Fruit fly (Drosophila melanogaster): ENCODE measurements around the gene Doc3.

Doc3 gene

dm6 chr3L:9004788-9005246 is at the start of gene Doc3:
Gene Doc3, plus strand, starts transcription at chr3L:9005196.
- TF ChIP-seq ss (GFP tag; optimal IDR thresholded peaks at IDR 0.05): peak in 1 of 2 experiments; percentile 60
- TF ChIP-seq CG32006 (GFP tag; optimal IDR thresholded peaks at IDR 0.05): no peak
- TF ChIP-seq CG8319 (GFP tag; optimal IDR thresholded peaks at IDR 0.05): peak; percentile 99
- peak; percentile 3 for TF ChIP-seq CG1621 (tag; optimal IDR thresholded peaks at IDR 0.05)
- TF ChIP-seq Sox15 (GFP tag; optimal IDR thresholded peaks at IDR 0.05): no peak
- TF ChIP-seq Eip78C (GFP tag): no peak
- peak; percentile 93 for TF ChIP-seq CG6854 (GFP tag; optimal IDR thresholded peaks at IDR 0.05)
- peak; percentile 43 for TF ChIP-seq fkh (GFP tag; optimal IDR thresholded peaks at IDR 0.05)
- peak; percentile 98 for TF ChIP-seq svp (GFP tag)
- TF ChIP-seq CG6163 (GFP tag; IDR thresholded peaks at IDR 0.05): peak; percentile 52; the same call in 1 of the 3 replicates

- TF ChIP-seq svp (GFP tag) (peak; percentile 92), fd59A (GFP tag; optimal IDR thresholded peaks at IDR 0.05) (no peak), achi (GFP tag; optimal IDR thresholded peaks at IDR 0.05) (no peak)
Observed at dm6 chr3L:8955199-8955598, 49.8 kb upstream of the Doc3 start.

dm6 chr3L:8956669-8957068 is 48.3 kb upstream of the Doc3 start, which contains the start of gene mRpL12:
Gene mRpL12, plus strand, starts transcription at chr3L:8956791.
- no peak for TF ChIP-seq CG11762 (GFP tag; optimal IDR thresholded peaks at IDR 0.05; ENCODE audit: insufficient read depth)
- TF ChIP-seq fkh (GFP tag; optimal IDR thresholded peaks at IDR 0.05): peak; percentile 61
- TF ChIP-seq CG1621 (tag; optimal IDR thresholded peaks at IDR 0.05): no peak

- TF ChIP-seq fd85E (GFP tag; optimal IDR thresholded peaks at IDR 0.05): no peak
- TF ChIP-seq svp (GFP tag): no peak
- TF ChIP-seq CG32006 (GFP tag; optimal IDR thresholded peaks at IDR 0.05): no peak
- TF ChIP-seq CG34406 (GFP tag; optimal IDR thresholded peaks at IDR 0.05): no peak
- TF ChIP-seq Hr4 (GFP tag; optimal IDR thresholded peaks at IDR 0.05): no peak
- TF ChIP-seq CG11294 (GFP tag; IDR thresholded peaks at IDR 0.05): no peak
- no peak for TF ChIP-seq Eip75B (GFP tag; optimal IDR thresholded peaks at IDR 0.05)
- TF ChIP-seq CG8119 (GFP tag; IDR thresholded peaks at IDR 0.05): no peak
- no peak for TF ChIP-seq fkh (GFP tag; optimal IDR thresholded peaks at IDR 0.05)
- no peak for TF ChIP-seq Lpt (GFP tag; optimal IDR thresholded peaks at IDR 0.05)
- TF ChIP-seq CG3032 (tag; optimal IDR thresholded peaks at IDR 0.05): no peak
Observed at dm6 chr3L:8958557-8958956, 46.4 kb upstream of the Doc3 start, which contains the start of gene CG13313. Gene CG13313, plus strand, starts transcription at chr3L:8958857.

- TF ChIP-seq Ets96B (tag; optimal IDR thresholded peaks at IDR 0.05) (no peak), CG8632 (GFP tag; optimal IDR thresholded peaks at IDR 0.05) (no peak), fd59A (GFP tag; optimal IDR thresholded peaks at IDR 0.05) (no peak), Blimp-1 (GFP tag; optimal IDR thresholded peaks at IDR 0.05) (no peak), acj6 (GFP tag; optimal IDR thresholded peaks at IDR 0.05) (no peak), CG11294 (GFP tag; IDR thresholded peaks at IDR 0.05) (no peak), Eip93F (GFP tag; optimal IDR thresholded peaks at IDR 0.05) (no peak), CG1621 (tag; optimal IDR thresholded peaks at IDR 0.05) (no peak)
Observed at dm6 chr3L:8964458-8964857, 40.5 kb upstream of the Doc3 start, which contains the start of gene ValRS-m. Gene ValRS-m, minus strand, starts transcription at chr3L:8964769.

- TF ChIP-seq Hr38 (GFP tag; optimal IDR thresholded peaks at IDR 0.05) (no peak), Eip93F (GFP tag; optimal IDR thresholded peaks at IDR 0.05) (no peak), Eip75B (GFP tag; optimal IDR thresholded peaks at IDR 0.05) (no peak), CG15336 (GFP tag; IDR thresholded peaks at IDR 0.05) (no peak), Hr4 (GFP tag; optimal IDR thresholded peaks at IDR 0.05) (no peak), CG6808 (GFP tag; optimal IDR thresholded peaks at IDR 0.05) (no peak), achi (GFP tag; optimal IDR thresholded peaks at IDR 0.05) (no peak), acj6 (GFP tag; optimal IDR thresholded peaks at IDR 0.05) (no peak), CG4318 (GFP tag; optimal IDR thresholded peaks at IDR 0.05) (no peak), CG7368 (GFP tag; optimal IDR thresholded peaks at IDR 0.05) (no peak), svp (GFP tag) (no peak)
Observed at dm6 chr3L:8966324-8967011, 38.5 kb upstream of the Doc3 start, which contains the start of the genes CG5653 and CG5021. Gene CG5653, minus strand, starts transcription at chr3L:8966374. Gene CG5021, plus strand, starts transcription at chr3L:8966829.

Data from whole organism, prepupa.